Fruit fly (Drosophila melanogaster) whole organism, embryonic: ENCODE data around the gene Orp8.

Source experiments
- Bdp1 ChIP-seq: fragments of 200-800 bp; sonication (Bioruptor generic); optimal IDR thresholded peaks from 3 replicates; lab custom pipeline; 2016; ENCODE audit warnings: missing biosample characterization, missing genetic modification characterization
- C15 ChIP-seq: fragments of 200-800 bp; sonication (Bioruptor generic); IDR thresholded peaks from 3 replicates; pipeline ENCODE4 v1.3.6; 2022; ENCODE audit warnings: missing biosample characterization, missing genetic modification characterization
- CG10431 ChIP-seq: fragments of 200-800 bp; sonication (Bioruptor generic); optimal IDR thresholded peaks from 3 replicates; lab custom pipeline; 2018; ENCODE audit warnings: missing biosample characterization, mild to moderate bottlenecking, missing genetic modification characterization
- CG11560 ChIP-seq: fragments of 200-800 bp; sonication (Bioruptor generic); IDR thresholded peaks from 3 replicates; pipeline ENCODE4 v1.3.6; 2022; ENCODE audit warnings: missing biosample characterization, missing genetic modification characterization
- CG12391 ChIP-seq: fragments of 200-800 bp; sonication (Bioruptor generic); optimal IDR thresholded peaks from 3 replicates; lab custom pipeline; 2018; ENCODE audit warnings: missing biosample characterization, mild to moderate bottlenecking, missing genetic modification characterization, moderate library complexity
- CG12942 ChIP-seq: fragments of 200-800 bp; sonication (Bioruptor generic); optimal IDR thresholded peaks from 3 replicates; lab custom pipeline; 2016; ENCODE audit warnings: missing biosample characterization, missing genetic modification characterization
- CG13123 ChIP-seq: fragments of 200-800 bp; sonication (Bioruptor generic); optimal IDR thresholded peaks from 2 replicates; lab custom pipeline; 2016; ENCODE audit warnings: missing biosample characterization, missing genetic modification characterization
- CG13624 ChIP-seq: fragments of 200-800 bp; sonication (Bioruptor generic); optimal IDR thresholded peaks from 2 replicates; lab custom pipeline; 2016; ENCODE audit warnings: missing biosample characterization, missing genetic modification characterization
- CG13894 ChIP-seq: fragments of 200-800 bp; sonication (Bioruptor generic); optimal IDR thresholded peaks from 3 replicates; lab custom pipeline; 2018; ENCODE audit warnings: missing biosample characterization, mild to moderate bottlenecking, missing genetic modification characterization, moderate library complexity
- CG14710 ChIP-seq: fragments of 200-800 bp; sonication (Bioruptor generic); optimal IDR thresholded peaks from 3 replicates; lab custom pipeline; 2019; ENCODE audit warnings: missing biosample characterization, mild to moderate bottlenecking, missing genetic modification characterization, moderate library complexity
- CG1603 ChIP-seq: fragments of 200-800 bp; sonication (Bioruptor generic); optimal IDR thresholded peaks from 2 replicates; lab custom pipeline; 2019; ENCODE audit warnings: missing biosample characterization, mild to moderate bottlenecking, missing genetic modification characterization, moderate library complexity
- CG1647 ChIP-seq: fragments of 200-800 bp; sonication (Bioruptor generic); optimal IDR thresholded peaks from 3 replicates; lab custom pipeline; 2016; ENCODE audit warnings: missing biosample characterization, missing genetic modification characterization
- CG17385 ChIP-seq: fragments of 200-800 bp; sonication (Bioruptor generic); optimal IDR thresholded peaks from 3 replicates; lab custom pipeline; 2018; ENCODE audit warnings: missing biosample characterization, mild to moderate bottlenecking, missing genetic modification characterization
- CG17612 ChIP-seq: fragments of 200-800 bp; sonication (Bioruptor generic); IDR thresholded peaks from 2 replicates; pipeline ENCODE4 v1.3.6; 2022; ENCODE audit warnings: missing biosample characterization, missing genetic modification characterization
- CG2116 ChIP-seq: fragments of 200-800 bp; sonication (Bioruptor generic); optimal IDR thresholded peaks from 3 replicates; lab custom pipeline; 2018; ENCODE audit warnings: missing biosample characterization, mild to moderate bottlenecking, missing genetic modification characterization
- CG32532 ChIP-seq: fragments of 200-800 bp; sonication (Bioruptor generic); IDR thresholded peaks from 2 replicates; pipeline ENCODE4 v1.3.6; 2022; ENCODE audit warnings: missing biosample characterization, missing genetic modification characterization
- CG33213 ChIP-seq: fragments of 200-800 bp; sonication (Bioruptor generic); optimal IDR thresholded peaks from 3 replicates; lab custom pipeline; 2016; ENCODE audit warnings: missing biosample characterization, missing genetic modification characterization
- CG34376 ChIP-seq: fragments of 200-800 bp; sonication (Bioruptor generic); optimal IDR thresholded peaks from 2 replicates; lab custom pipeline; 2018; ENCODE audit warnings: missing biosample characterization, mild to moderate bottlenecking, missing genetic modification characterization
- CG6689 ChIP-seq: fragments of 200-800 bp; sonication (Bioruptor generic); IDR thresholded peaks from 2 replicates; pipeline ENCODE4 v1.3.6; 2022; ENCODE audit warnings: missing biosample characterization, missing genetic modification characterization
- CG6791 ChIP-seq: fragments of 200-800 bp; sonication (Bioruptor generic); IDR thresholded peaks from 3 replicates; pipeline ENCODE4 v1.3.6; 2022; ENCODE audit warnings: missing biosample characterization, missing genetic modification characterization; ENCODE audit not compliant: partially characterized antibody
- CG7963 ChIP-seq: fragments of 200-800 bp; sonication (Bioruptor generic); IDR thresholded peaks from 3 replicates; pipeline ENCODE4 v1.3.6; 2022; ENCODE audit warnings: missing biosample characterization, missing genetic modification characterization; ENCODE audit not compliant: partially characterized antibody
- Camta ChIP-seq: fragments of 200-800 bp; sonication (Bioruptor generic); optimal IDR thresholded peaks from 2 replicates; lab custom pipeline; 2016; ENCODE audit warnings: missing biosample characterization, missing genetic modification characterization
- Doc2 ChIP-seq: fragments of 200-800 bp; sonication (Bioruptor generic); IDR thresholded peaks from 2 replicates; pipeline ENCODE4 v1.3.6; 2022; ENCODE audit warnings: missing biosample characterization, missing genetic modification characterization
- Dp ChIP-seq: fragments of 200-800 bp; sonication (Bioruptor generic); optimal IDR thresholded peaks from 2 replicates; lab custom pipeline; 2018; ENCODE audit warnings: missing biosample characterization, mild to moderate bottlenecking, missing genetic modification characterization, moderate library complexity
- H2.0 ChIP-seq: fragments of 200-800 bp; sonication (Bioruptor generic); IDR thresholded peaks from 2 replicates; pipeline ENCODE4 v1.3.6; 2022; ENCODE audit warnings: missing biosample characterization, missing genetic modification characterization
- Hey ChIP-seq: fragments of 200-800 bp; sonication (Bioruptor generic); optimal IDR thresholded peaks from 3 replicates; lab custom pipeline; 2018; ENCODE audit warnings: missing biosample characterization, mild to moderate bottlenecking, missing genetic modification characterization
- Hr39 ChIP-seq: fragments of >200 bp; optimal IDR thresholded peaks from 2 replicates; lab custom pipeline; 2017
- Mrtf ChIP-seq: fragments of 200-800 bp; sonication (Bioruptor generic); IDR thresholded peaks from 3 replicates; pipeline ENCODE4 v1.3.6; 2022; ENCODE audit warnings: missing biosample characterization, missing genetic modification characterization
- Oli ChIP-seq: fragments of 200-800 bp; sonication (Bioruptor generic); optimal IDR thresholded peaks from 2 replicates; lab custom pipeline; 2018; ENCODE audit warnings: missing biosample characterization, mild to moderate bottlenecking, missing genetic modification characterization, moderate library complexity
- Poxn ChIP-seq: fragments of 200-800 bp; sonication (Bioruptor generic); IDR thresholded peaks from 2 replicates; pipeline ENCODE4 v1.3.6; 2022; ENCODE audit warnings: missing biosample characterization, missing genetic modification characterization
- TFAM ChIP-seq: fragments of 200-800 bp; sonication (Bioruptor generic); optimal IDR thresholded peaks from 2 replicates; lab custom pipeline; 2017; ENCODE audit warnings: missing biosample characterization, missing genetic modification characterization, inconsistent platforms
- abd-A ChIP-seq: fragments of 200-800 bp; sonication (Bioruptor generic); optimal IDR thresholded peaks from 3 replicates; lab custom pipeline; 2019; ENCODE audit warnings: missing biosample characterization, mild to moderate bottlenecking, missing genetic modification characterization, moderate library complexity
- bigmax ChIP-seq: fragments of 200-800 bp; sonication (Bioruptor generic); optimal IDR thresholded peaks from 2 replicates; lab custom pipeline; 2018; ENCODE audit warnings: missing biosample characterization, mild to moderate bottlenecking, missing genetic modification characterization
- cad ChIP-seq: fragments of >200 bp; optimal IDR thresholded peaks from 2 replicates; lab custom pipeline; 2017; ENCODE audit warnings: missing biosample characterization, missing genetic modification characterization
- chinmo ChIP-seq: fragments of 200-800 bp; sonication (Bioruptor generic); IDR thresholded peaks from 4 replicates; pipeline ENCODE4 v1.3.6; 2022; ENCODE audit warnings: missing biosample characterization, missing genetic modification characterization; ENCODE audit not compliant: partially characterized antibody
- cwo ChIP-seq: fragments of 200-800 bp; sonication (Bioruptor generic); optimal IDR thresholded peaks from 3 replicates; lab custom pipeline; 2017; ENCODE audit warnings: missing biosample characterization, missing genetic modification characterization, mild to moderate bottlenecking, moderate library complexity, missing genetic modification reagents
- eve ChIP-seq, 2 experiments: fragments of >200 bp; optimal IDR thresholded peaks; 2 replicates each; lab custom pipeline; 2017; ENCODE audit warnings: missing biosample characterization in 2 of 2, missing genetic modification characterization in 2 of 2
- exex ChIP-seq: fragments of 200-800 bp; sonication (Bioruptor generic); optimal IDR thresholded peaks from 4 replicates; lab custom pipeline; 2018; ENCODE audit warnings: missing biosample characterization, mild to moderate bottlenecking, missing genetic modification characterization, moderate library complexity
- fru ChIP-seq: fragments of >200 bp; optimal IDR thresholded peaks from 2 replicates; lab custom pipeline; 2017
- hbn ChIP-seq: fragments of 200-800 bp; sonication (Bioruptor generic); IDR thresholded peaks from 2 replicates; pipeline ENCODE4 v1.3.6; 2022; ENCODE audit warnings: missing biosample characterization, missing genetic modification characterization; ENCODE audit not compliant: partially characterized antibody
- hth ChIP-seq: fragments of >200 bp; optimal IDR thresholded peaks from 2 replicates; lab custom pipeline; 2017; ENCODE audit warnings: inconsistent platforms
- inv ChIP-seq: fragments of 200-800 bp; sonication (Bioruptor generic); IDR thresholded peaks from 2 replicates; pipeline ENCODE4 v1.3.6; 2022; ENCODE audit warnings: missing biosample characterization, missing genetic modification characterization; ENCODE audit not compliant: partially characterized antibody
- jing ChIP-seq: fragments of 200-800 bp; sonication (Bioruptor generic); optimal IDR thresholded peaks from 2 replicates; lab custom pipeline; 2018; ENCODE audit warnings: missing biosample characterization, mild to moderate bottlenecking, missing genetic modification characterization
- knrl ChIP-seq: fragments of 200-800 bp; sonication (Bioruptor generic); IDR thresholded peaks from 3 replicates; pipeline ENCODE4 v1.3.6; 2022; ENCODE audit warnings: missing biosample characterization, missing genetic modification characterization; ENCODE audit not compliant: partially characterized antibody
- sens ChIP-seq: fragments of 200-800 bp; sonication (Bioruptor generic); peaks from one replicate; lab custom pipeline; 2016; ENCODE audit warnings: missing biosample characterization, missing genetic modification characterization
- sug ChIP-seq: fragments of 200-800 bp; optimal IDR thresholded peaks from 2 replicates; lab custom pipeline; 2019; ENCODE audit warnings: missing biosample characterization, mild to moderate bottlenecking, missing genetic modification characterization, moderate library complexity
- tll ChIP-seq, 2 experiments: fragments of 200-800 bp in 1 of 2; fragments of >200 bp in 1 of 2; sonication (Bioruptor generic) in 1 of 2; optimal IDR thresholded peaks; 2 replicates each; lab custom pipeline; 2017 to 2019; ENCODE audit warnings: missing biosample characterization in 2 of 2, missing genetic modification characterization in 2 of 2, mild to moderate bottlenecking in 1 of 2, moderate library complexity in 1 of 2
- vfl ChIP-seq: fragments of 200-800 bp; sonication (Bioruptor generic); optimal IDR thresholded peaks from 2 replicates; lab custom pipeline; 2016; ENCODE audit warnings: missing biosample characterization, missing genetic modification characterization
- vnd ChIP-seq: fragments of 200-800 bp; sonication (Bioruptor generic); IDR thresholded peaks from 3 replicates; pipeline ENCODE4 v1.3.6; 2022; ENCODE audit warnings: missing biosample characterization, missing genetic modification characterization; ENCODE audit not compliant: partially characterized antibody
- z ChIP-seq: fragments of 200-800 bp; sonication (Bioruptor generic); IDR thresholded peaks from 3 replicates; pipeline ENCODE4 v1.3.6; 2022; ENCODE audit warnings: missing biosample characterization, missing genetic modification characterization

Orp8 gene

dm6 chr3R:20307487-20307971 is 1.6 kb upstream of the Orp8 start, which contains the start of gene CG4362 (continued):
- TF ChIP-seq CG14710 (tag; lab: Kevin White, UChicago) (no peak), z (GFP tag; lab: Robert Waterston, UW) (no peak), cwo (GFP tag; lab: Kevin White, UChicago) (no peak), H2.0 (no peak), CG13123 (GFP tag; lab: Kevin White, UChicago) (no peak), CG17385 (no peak), sens (GFP tag; lab: Kevin White, UChicago) (no peak), chinmo (GFP tag; lab: Robert Waterston, UW) (0 out of 4 replicates have a peak, but pooled peaks have one; percentile 23), abd-A (tag; lab: Kevin White, UChicago) (no peak), CG33213 (GFP tag; lab: Kevin White, UChicago) (no peak), vnd (GFP tag; lab: Robert Waterston, UW) (0 out of 3 replicates have a peak, but pooled peaks have one; percentile 28), exex (tag; lab: Kevin White, UChicago) (peak; percentile 87), CG7963 (GFP tag; lab: Robert Waterston, UW) (no peak), C15 (no peak), Camta (GFP tag; lab: Kevin White, UChicago) (no peak), CG32532 (GFP tag; lab: Robert Waterston, UW) (0 out of 2 replicates have a peak, but pooled peaks have one; percentile 11), CG12942 (GFP tag; lab: Kevin White, UChicago) (no peak), vfl (GFP tag; lab: Kevin White, UChicago) (no peak), Hr39 (no peak), tll (GFP tag; optimal IDR thresholded peaks at IDR 0.05; lab: Kevin White, UChicago) (no peak), inv (no peak), Dp (no peak), Doc2 (GFP tag; lab: Robert Waterston, UW) (no peak), CG1647 (GFP tag; lab: Kevin White, UChicago) (no peak), CG1603 (tag; lab: Kevin White, UChicago) (no peak), CG13894 (tag; lab: Kevin White, UChicago) (no peak), sug (tag; lab: Kevin White, UChicago) (peak; percentile 74), hth (no peak), CG34376 (GFP tag; lab: Kevin White, UChicago) (peak; percentile 84), Bdp1 (no peak), CG6791 (no peak)

- TF ChIP-seq Hey (tag; lab: Kevin White, UChicago) (no peak), CG6689 (GFP tag; lab: Robert Waterston, UW) (peak; percentile 25; the same call in 1 of the 2 replicates), eve (GFP tag; optimal IDR thresholded peaks at IDR 0.05; lab: Kevin White, UChicago) (no peak), CG11560 (tag; lab: Robert Waterston, UW) (no peak), CG13624 (GFP tag; lab: Kevin White, UChicago) (no peak), CG2116 (GFP tag; lab: Kevin White, UChicago) (no peak), TFAM (GFP tag; lab: Kevin White, UChicago) (no peak), cad (GFP tag; lab: Kevin White, UChicago) (peak; percentile 7), CG12391 (no peak), bigmax (GFP tag; lab: Kevin White, UChicago) (no peak), Oli (tag; lab: Kevin White, UChicago) (no peak), Mrtf (GFP tag; lab: Robert Waterston, UW) (no peak), CG17612 (GFP tag; lab: Robert Waterston, UW) (no peak), jing (no peak), CG10431 (GFP tag; lab: Kevin White, UChicago) (no peak), Poxn (GFP tag; lab: Robert Waterston, UW) (no peak), hbn (GFP tag; lab: Robert Waterston, UW) (no peak), fru (lab: Kevin White, UChicago) (no peak), knrl (GFP tag; lab: Robert Waterston, UW) (no peak), H2.0 (no peak)
Measured at dm6 chr3R:20309661-20310497, 735 bp downstream of the Orp8 start.
